Worm (Caenorhabditis elegans): ENCODE measurements around the gene Y37A1A.2.

Y37A1A.2 gene

ce11 chrIV:13879851-13880250 lies 33.0 kb downstream of the Y37A1A.2 start, which contains the start of gene B0513.4:
Gene B0513.4 (plus strand): TSS chrIV:13880151.
- TF ChIP-seq ztf-23 (GFP tag; IDR thresholded peaks at IDR 0.05) = no peak
- no peak for TF ChIP-seq klf-2 (GFP tag; conservative IDR thresholded peaks at IDR 0.05)
- TF ChIP-seq T22C8.4 (GFP tag; IDR thresholded peaks at IDR 0.05) = no peak

- TF ChIP-seq T22C8.4 (GFP tag; IDR thresholded peaks at IDR 0.05) (no peak), tab-1 (GFP tag; IDR thresholded peaks at IDR 0.05) (no peak), med-1 (GFP tag; optimal IDR thresholded peaks at IDR 0.05; ENCODE audit: insufficient read depth) (no peak), cog-1 (tag; optimal IDR thresholded peaks at IDR 0.05) (no peak), ztf-29 (GFP tag; IDR thresholded peaks at IDR 0.05) (no peak), ztf-23 (GFP tag; IDR thresholded peaks at IDR 0.05) (no peak), ref-1 (GFP tag; conservative IDR thresholded peaks at IDR 0.05) (no peak)
Measured at ce11 chrIV:13878738-13879137, 34.1 kb downstream of the Y37A1A.2 start.

ce11 chrIV:13878123-13878522 lies 34.7 kb downstream of the Y37A1A.2 start:
- no peak for TF ChIP-seq ztf-23 (GFP tag; IDR thresholded peaks at IDR 0.05)
- TF ChIP-seq tab-1 (GFP tag; IDR thresholded peaks at IDR 0.05) = no peak
- TF ChIP-seq med-1 (GFP tag; optimal IDR thresholded peaks at IDR 0.05; ENCODE audit: insufficient read depth) = no peak
- TF ChIP-seq flt-1 (GFP tag; IDR thresholded peaks at IDR 0.05) = no peak
- TF ChIP-seq T22C8.4 (GFP tag; IDR thresholded peaks at IDR 0.05) = no peak
- no peak for TF ChIP-seq cog-1 (tag; optimal IDR thresholded peaks at IDR 0.05)
- no peak for TF ChIP-seq klf-2 (GFP tag; conservative IDR thresholded peaks at IDR 0.05)
- no peak for TF ChIP-seq ztf-29 (GFP tag; IDR thresholded peaks at IDR 0.05)
- TF ChIP-seq ref-1 (GFP tag; conservative IDR thresholded peaks at IDR 0.05) = no peak

ce11 chrIV:13877707-13878106 lies 35.1 kb downstream of the Y37A1A.2 start:
- no peak for TF ChIP-seq cog-1 (tag; optimal IDR thresholded peaks at IDR 0.05)
- no peak for TF ChIP-seq T22C8.4 (GFP tag; IDR thresholded peaks at IDR 0.05)
- no peak for TF ChIP-seq ztf-23 (GFP tag; IDR thresholded peaks at IDR 0.05)
- TF ChIP-seq flt-1 (GFP tag; IDR thresholded peaks at IDR 0.05) = no peak
- no peak for TF ChIP-seq tab-1 (GFP tag; IDR thresholded peaks at IDR 0.05)
- TF ChIP-seq med-1 (GFP tag; optimal IDR thresholded peaks at IDR 0.05; ENCODE audit: insufficient read depth) = no peak
- TF ChIP-seq klf-2 (GFP tag; conservative IDR thresholded peaks at IDR 0.05) = no peak
- TF ChIP-seq ztf-29 (GFP tag; IDR thresholded peaks at IDR 0.05) = no peak
- TF ChIP-seq ref-1 (GFP tag; conservative IDR thresholded peaks at IDR 0.05) = no peak

- TF ChIP-seq T22C8.4 (GFP tag; IDR thresholded peaks at IDR 0.05) (no peak), ref-1 (GFP tag; conservative IDR thresholded peaks at IDR 0.05) (no peak), ztf-23 (GFP tag; IDR thresholded peaks at IDR 0.05) (no peak)
Measured at ce11 chrIV:13876565-13877153, 36.2 kb downstream of the Y37A1A.2 start, which contains the start of gene prdh-1. Gene prdh-1 (minus strand): TSS chrIV:13876615.

- TF ChIP-seq tab-1 (GFP tag; IDR thresholded peaks at IDR 0.05) (no peak), ztf-29 (GFP tag; IDR thresholded peaks at IDR 0.05) (no peak), ztf-23 (GFP tag; IDR thresholded peaks at IDR 0.05) (no peak), cog-1 (tag; optimal IDR thresholded peaks at IDR 0.05) (no peak), flt-1 (GFP tag; IDR thresholded peaks at IDR 0.05) (no peak), T22C8.4 (GFP tag; IDR thresholded peaks at IDR 0.05) (no peak), med-1 (GFP tag; optimal IDR thresholded peaks at IDR 0.05; ENCODE audit: insufficient read depth) (no peak), klf-2 (GFP tag; conservative IDR thresholded peaks at IDR 0.05) (no peak), ref-1 (GFP tag; conservative IDR thresholded peaks at IDR 0.05) (no peak)
Measured at ce11 chrIV:13870085-13870484, 42.7 kb downstream of the Y37A1A.2 start.

ce11 chrIV:13866754-13867153 lies 46.1 kb downstream of the Y37A1A.2 start, which contains the start of gene B0513.90:
Gene B0513.90 (plus strand): TSS chrIV:13867054.
- no peak for TF ChIP-seq flt-1 (GFP tag; IDR thresholded peaks at IDR 0.05)
- TF ChIP-seq ztf-29 (GFP tag; IDR thresholded peaks at IDR 0.05) = no peak
- TF ChIP-seq cog-1 (tag; optimal IDR thresholded peaks at IDR 0.05) = no peak
- no peak for TF ChIP-seq T22C8.4 (GFP tag; IDR thresholded peaks at IDR 0.05)

- TF ChIP-seq ztf-29 (GFP tag; IDR thresholded peaks at IDR 0.05) = no peak
- TF ChIP-seq T22C8.4 (GFP tag; IDR thresholded peaks at IDR 0.05) = no peak
- TF ChIP-seq tab-1 (GFP tag; IDR thresholded peaks at IDR 0.05) = no peak
- TF ChIP-seq klf-2 (GFP tag; conservative IDR thresholded peaks at IDR 0.05) = no peak
- no peak for TF ChIP-seq ref-1 (GFP tag; conservative IDR thresholded peaks at IDR 0.05)
- TF ChIP-seq cog-1 (tag; optimal IDR thresholded peaks at IDR 0.05) = no peak
- TF ChIP-seq med-1 (GFP tag; optimal IDR thresholded peaks at IDR 0.05; ENCODE audit: insufficient read depth) = no peak
- no peak for TF ChIP-seq flt-1 (GFP tag; IDR thresholded peaks at IDR 0.05)
Measured at ce11 chrIV:13865172-13865571, 47.7 kb downstream of the Y37A1A.2 start, which contains the start of gene vamp-8. Gene vamp-8 (minus strand): TSS chrIV:13865196.

ce11 chrIV:13860459-13860858 lies 52.4 kb downstream of the Y37A1A.2 start:
- TF ChIP-seq cog-1 (tag; optimal IDR thresholded peaks at IDR 0.05) (no peak), klf-2 (GFP tag; conservative IDR thresholded peaks at IDR 0.05) (no peak), med-1 (GFP tag; optimal IDR thresholded peaks at IDR 0.05; ENCODE audit: insufficient read depth) (no peak), ztf-23 (GFP tag; IDR thresholded peaks at IDR 0.05) (no peak), tab-1 (GFP tag; IDR thresholded peaks at IDR 0.05) (no peak), flt-1 (GFP tag; IDR thresholded peaks at IDR 0.05) (no peak), T22C8.4 (GFP tag; IDR thresholded peaks at IDR 0.05) (no peak), ztf-29 (GFP tag; IDR thresholded peaks at IDR 0.05) (no peak), ref-1 (GFP tag; conservative IDR thresholded peaks at IDR 0.05) (no peak)

All from whole organism, midembryonic.